Worm (Caenorhabditis elegans): Measurements from ENCODE around the gene zipt-7.1.

- TF ChIP-seq elt-1 (tag; optimal IDR thresholded peaks at IDR 0.05; ENCODE audit: borderline replicate concordance, insufficient read depth) (no peak), blmp-1 (tag; optimal IDR thresholded peaks at IDR 0.05) (no peak)
Measured at ce11 chrIV:17331100-17331577, 43.2 kb upstream of the zipt-7.1 start, which contains the start of gene C49C3.6.
